Worm (Caenorhabditis elegans) whole organism, L3 larva: Measurements from ENCODE around the gene C50E3.9.

ENCODE experiments used
- R02D3.7 ChIP-seq: fragments of 150-350 bp; optimal IDR thresholded peaks from 2 replicates; lab custom pipeline; 2014; ENCODE audit warnings: missing biosample characterization, missing genetic modification characterization
- aly-2 ChIP-seq: fragments of 150-350 bp; optimal IDR thresholded peaks from 2 replicates; lab custom pipeline; 2014; ENCODE audit warnings: missing biosample characterization, missing genetic modification characterization
- ama-1 ChIP-seq: fragments of 150-350 bp; optimal IDR thresholded peaks from 2 replicates; lab custom pipeline; 2018
- ceh-16 ChIP-seq: sonication (generic microtip); optimal IDR thresholded peaks from 2 replicates; lab custom pipeline; 2017; ENCODE audit warnings: missing biosample characterization, missing genetic modification characterization
- ceh-9 ChIP-seq: sonication (generic microtip); optimal IDR thresholded peaks from 2 replicates; lab custom pipeline; 2018; ENCODE audit warnings: missing biosample characterization, missing genetic modification characterization
- elt-1 ChIP-seq: fragments of 150-350 bp; optimal IDR thresholded peaks from 2 replicates; lab custom pipeline; 2014; ENCODE audit warnings: missing biosample characterization, missing genetic modification characterization
- elt-2 ChIP-seq: sonication (generic microtip); optimal IDR thresholded peaks from 2 replicates; lab custom pipeline; 2016; ENCODE audit warnings: missing genetic modification reagents, mild to moderate bottlenecking, missing genetic modification characterization, missing compliant biosample characterization
- elt-3 ChIP-seq, 3 experiments: fragments of 150-350 bp in 1 of 3; sonication (generic microtip) in 2 of 3; optimal IDR thresholded peaks; 2 replicates in 2 of 3; 4 replicates in 1 of 3; lab custom pipeline; 2014 to 2017; ENCODE audit warnings: missing biosample characterization in 3 of 3, missing genetic modification characterization in 3 of 3
- eor-1 ChIP-seq, 2 experiments: fragments of 150-350 bp; optimal IDR thresholded peaks; 2 replicates each; lab custom pipeline; 2014 to 2018; ENCODE audit warnings: missing biosample characterization in 2 of 2, missing genetic modification characterization in 2 of 2
- fkh-2 ChIP-seq: fragments of 150-350 bp; optimal IDR thresholded peaks from 2 replicates; lab custom pipeline; 2014; ENCODE audit warnings: missing biosample characterization, missing genetic modification reagents, missing genetic modification characterization
- fos-1 ChIP-seq: fragments of 150-350 bp; optimal IDR thresholded peaks from 2 replicates; lab custom pipeline; 2014; ENCODE audit warnings: missing biosample characterization, missing genetic modification characterization
- hmg-11 ChIP-seq: sonication (generic microtip); optimal IDR thresholded peaks from 2 replicates; lab custom pipeline; 2016; ENCODE audit warnings: missing genetic modification characterization, missing compliant biosample characterization
- jun-1 ChIP-seq: fragments of 150-350 bp; optimal IDR thresholded peaks from 2 replicates; lab custom pipeline; 2014; ENCODE audit warnings: missing biosample characterization, missing genetic modification reagents, missing genetic modification characterization
- lin-39 ChIP-seq: fragments of 150-350 bp; optimal IDR thresholded peaks from 2 replicates; lab custom pipeline; 2018; ENCODE audit warnings: missing biosample characterization, missing genetic modification reagents, missing genetic modification characterization
- lsy-12 ChIP-seq: sonication (generic microtip); optimal IDR thresholded peaks from 2 replicates; lab custom pipeline; 2016; ENCODE audit warnings: mild to moderate bottlenecking, missing genetic modification characterization, missing compliant biosample characterization
- mdl-1 ChIP-seq: fragments of 150-350 bp; optimal IDR thresholded peaks from 2 replicates; lab custom pipeline; 2014; ENCODE audit warnings: missing biosample characterization, missing genetic modification characterization
- mml-1 ChIP-seq: fragments of 150-350 bp; sonication (generic microtip); optimal IDR thresholded peaks from 3 replicates; lab custom pipeline; 2014; ENCODE audit warnings: missing biosample characterization, missing genetic modification characterization
- nhr-23 ChIP-seq: fragments of 150-350 bp; optimal IDR thresholded peaks from 2 replicates; lab custom pipeline; 2014; ENCODE audit warnings: missing biosample characterization, missing genetic modification reagents, missing genetic modification characterization
- nhr-237 ChIP-seq: fragments of 150-350 bp; optimal IDR thresholded peaks from 2 replicates; lab custom pipeline; 2014; ENCODE audit warnings: missing biosample characterization, missing genetic modification characterization
- nhr-25 ChIP-seq: sonication (generic microtip); optimal IDR thresholded peaks from 2 replicates; lab custom pipeline; 2017; ENCODE audit warnings: missing biosample characterization, missing genetic modification characterization
- nhr-28 ChIP-seq: fragments of 150-350 bp; optimal IDR thresholded peaks from 2 replicates; lab custom pipeline; 2014; ENCODE audit warnings: missing biosample characterization, missing genetic modification characterization
- nhr-43 ChIP-seq: sonication (generic microtip); optimal IDR thresholded peaks from 2 replicates; lab custom pipeline; 2016; ENCODE audit warnings: mild to moderate bottlenecking, missing genetic modification characterization, missing compliant biosample characterization; ENCODE audit not compliant: poor library complexity, severe bottlenecking
- nhr-67 ChIP-seq: fragments of 150-350 bp; optimal IDR thresholded peaks from 2 replicates; lab custom pipeline; 2014; ENCODE audit warnings: missing biosample characterization, missing genetic modification characterization
- nhr-76 ChIP-seq: fragments of 150-350 bp; sonication (generic microtip); optimal IDR thresholded peaks from 5 replicates; lab custom pipeline; 2014; ENCODE audit warnings: missing biosample characterization, missing genetic modification characterization
- nhr-77 ChIP-seq: fragments of 150-350 bp; optimal IDR thresholded peaks from 2 replicates; lab custom pipeline; 2014; ENCODE audit warnings: missing biosample characterization, missing genetic modification characterization
- pha-4 ChIP-seq: fragments of 150-350 bp; optimal IDR thresholded peaks from 2 replicates; lab custom pipeline; 2014; ENCODE audit warnings: missing biosample characterization, missing genetic modification reagents, missing genetic modification characterization
- sea-2 ChIP-seq: fragments of 150-350 bp; sonication (generic microtip); optimal IDR thresholded peaks from 4 replicates; lab custom pipeline; 2014; ENCODE audit warnings: missing biosample characterization, missing genetic modification reagents, missing genetic modification characterization
- skn-1 ChIP-seq: fragments of 150-350 bp; optimal IDR thresholded peaks from 2 replicates; lab custom pipeline; 2014; ENCODE audit warnings: missing biosample characterization, missing genetic modification characterization
- unc-39 ChIP-seq: sonication (generic microtip); optimal IDR thresholded peaks from 4 replicates; lab custom pipeline; 2017; ENCODE audit warnings: missing biosample characterization, missing genetic modification characterization
- unc-62 ChIP-seq: fragments of 150-350 bp; sonication (generic microtip); optimal IDR thresholded peaks from 4 replicates; lab custom pipeline; 2014; ENCODE audit warnings: missing biosample characterization, missing genetic modification reagents, missing genetic modification characterization
- zag-1 ChIP-seq: fragments of 150-350 bp; optimal IDR thresholded peaks from 2 replicates; lab custom pipeline; 2014; ENCODE audit warnings: missing biosample characterization, missing genetic modification characterization
- ztf-11 ChIP-seq: fragments of 150-350 bp; optimal IDR thresholded peaks from 2 replicates; lab custom pipeline; 2014; ENCODE audit warnings: missing biosample characterization, missing genetic modification characterization
- ztf-4 ChIP-seq: fragments of 150-350 bp; optimal IDR thresholded peaks from 2 replicates; lab custom pipeline; 2014; ENCODE audit warnings: missing biosample characterization, missing genetic modification characterization

Gene C50E3.9

DNA sequence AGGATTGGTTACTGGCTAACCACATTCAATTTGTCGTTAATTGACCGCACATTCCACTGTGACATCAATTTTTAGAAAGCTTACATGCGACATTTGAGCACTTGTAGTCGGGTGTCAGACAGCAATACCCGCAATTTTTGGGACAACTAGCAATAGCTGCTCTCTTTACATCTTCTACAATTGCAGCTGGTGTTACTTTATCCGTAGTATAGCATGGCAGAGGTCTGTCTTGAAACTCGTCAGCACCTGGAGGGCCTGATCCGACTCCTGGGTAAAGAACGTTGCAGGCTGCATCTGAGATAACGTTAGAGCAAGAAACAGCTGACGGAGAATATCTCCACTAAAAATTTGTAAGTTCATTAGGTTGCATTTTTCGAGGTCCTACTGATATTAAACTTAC is 39.3 kb upstream of the C50E3.9 start:
- TF ChIP-seq ceh-16 (no peak), R02D3.7 (tag; lab: Kevin White, UChicago) (no peak), eor-1 (tag; optimal IDR thresholded peaks at IDR 0.05; lab: Kevin White, UChicago) (no peak), nhr-67 (no peak), nhr-28 (tag; lab: Kevin White, UChicago) (no peak), unc-62 (GFP tag; lab: Kevin White, UChicago) (no peak), ama-1 (lab: Kevin White, UChicago) (no peak), ztf-11 (tag; lab: Kevin White, UChicago) (no peak), jun-1 (tag; lab: Kevin White, UChicago) (no peak), nhr-237 (tag; lab: Kevin White, UChicago) (no peak), nhr-23 (no peak), fkh-2 (tag; lab: Kevin White, UChicago) (no peak), unc-39 (tag; lab: Kevin White, UChicago) (no peak), fos-1 (no peak), elt-3 (tag; optimal IDR thresholded peaks at IDR 0.05; lab: Kevin White, UChicago) (no peak), sea-2 (no peak), mml-1 (tag; lab: Kevin White, UChicago) (no peak), lsy-12 (no peak), ztf-4 (tag; lab: Kevin White, UChicago) (no peak), mdl-1 (tag; lab: Kevin White, UChicago) (no peak)

DNA sequence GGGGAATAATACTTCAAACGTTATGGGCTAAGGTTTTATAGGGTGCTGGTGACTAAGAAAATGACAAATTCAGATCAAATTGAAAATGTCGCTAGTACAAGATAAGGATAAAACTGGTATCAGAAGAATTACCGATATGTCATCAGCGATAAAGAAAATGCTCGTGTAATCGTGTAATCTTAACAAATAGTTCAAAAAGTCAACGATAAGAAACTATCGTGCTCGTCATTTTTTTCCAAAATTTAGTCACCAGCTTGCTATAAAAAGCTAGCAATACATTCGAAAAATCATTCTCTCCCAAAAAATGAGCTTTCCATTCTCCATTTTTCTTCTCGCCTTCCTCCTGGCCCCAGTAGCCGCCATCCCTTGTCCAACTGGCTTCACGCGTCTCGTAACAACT is 37.8 kb upstream of the C50E3.9 start, which contains the start of gene clec-45:
TSS of gene clec-45 (plus strand) at position 301 of the 400 bp plus-strand sequence.
- TF ChIP-seq nhr-76 (tag; lab: Kevin White, UChicago): no peak
- no peak for TF ChIP-seq ama-1 (lab: Kevin White, UChicago)
- TF ChIP-seq, all 47 proteins: peak for 0

DNA sequence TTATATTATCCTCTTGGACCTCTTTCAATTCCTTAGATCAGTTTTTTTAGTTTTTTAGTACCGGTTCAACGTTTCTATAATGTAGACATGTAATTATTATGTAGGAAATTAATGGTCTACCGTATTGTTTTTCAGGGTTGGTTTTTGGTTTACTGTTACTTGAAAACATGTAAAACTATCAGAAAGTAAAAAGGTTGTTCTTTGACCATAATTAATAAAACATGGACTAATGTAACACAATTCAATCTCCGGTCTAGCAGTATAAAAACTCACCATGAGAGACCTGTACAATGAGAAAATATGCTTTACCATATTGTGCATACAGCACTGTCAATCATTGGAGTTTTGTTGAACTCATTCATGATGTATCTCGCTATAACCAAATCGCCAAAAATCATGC is 35.4 kb upstream of the C50E3.9 start, which contains the start of gene srd-29:
TSS of gene srd-29 (plus strand) at position 301 of the 400 bp plus-strand sequence.
- TF ChIP-seq elt-1 (tag; lab: Kevin White, UChicago) (no peak), elt-2 (no peak), mdl-1 (tag; lab: Kevin White, UChicago) (no peak), unc-39 (tag; lab: Kevin White, UChicago) (no peak)

DNA sequence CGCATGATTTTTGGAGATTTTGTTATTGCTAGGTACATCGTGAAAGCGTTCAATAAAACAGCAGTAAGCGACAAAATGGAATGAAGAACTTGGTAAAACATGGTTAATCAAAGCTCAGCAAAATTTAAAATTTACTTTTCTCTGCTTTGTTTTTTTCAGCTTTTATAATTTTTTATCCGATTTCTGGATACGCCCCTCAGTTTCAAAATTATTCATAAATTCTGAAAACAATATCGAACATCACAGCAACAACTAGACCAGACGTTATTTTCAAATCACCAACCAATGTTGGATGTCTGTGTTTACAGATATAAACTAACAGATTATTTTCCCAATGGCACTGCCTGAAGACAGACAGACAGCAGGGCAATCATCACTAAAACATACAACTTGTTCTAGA is 34.6 kb upstream of the C50E3.9 start, which contains the start of gene srd-31:
TSS of gene srd-31 (minus strand) at position 101 of the 400 bp plus-strand sequence.
- TF ChIP-seq nhr-25 (tag; lab: Kevin White, UChicago) (no peak), hmg-11 (tag; lab: Kevin White, UChicago) (no peak), elt-3 (tag; optimal IDR thresholded peaks at IDR 0.05; lab: Kevin White, UChicago) (no peak), unc-39 (tag; lab: Kevin White, UChicago) (no peak), mdl-1 (tag; lab: Kevin White, UChicago) (no peak), nhr-43 (tag; lab: Kevin White, UChicago) (no peak), ztf-11 (tag; lab: Kevin White, UChicago) (no peak), pha-4 (tag; lab: Kevin White, UChicago) (no peak), unc-62 (GFP tag; lab: Kevin White, UChicago) (no peak), nhr-23 (no peak)

DNA sequence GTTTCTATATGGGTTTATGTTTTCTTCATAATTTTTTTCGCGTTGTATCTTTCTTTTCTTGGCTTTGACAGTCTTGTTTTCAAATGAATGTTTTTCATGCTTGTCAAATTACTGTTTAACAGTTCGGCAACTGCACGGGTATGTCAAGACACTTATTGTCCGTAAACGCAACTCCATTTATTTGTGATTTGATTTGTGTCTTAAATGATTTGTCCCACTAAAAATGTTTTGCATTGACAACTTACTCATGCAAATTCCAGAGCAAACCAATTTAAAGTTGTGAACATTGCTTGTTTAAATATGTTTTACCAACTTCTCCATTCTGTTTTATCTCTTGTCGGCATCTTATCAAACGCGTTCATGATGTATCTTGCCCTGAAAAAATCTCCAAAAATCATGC is 31.7 kb upstream of the C50E3.9 start, which contains the start of gene srd-25:
TSS of gene srd-25 (plus strand) at position 301 of the 400 bp plus-strand sequence.
- no peak for TF ChIP-seq sea-2
- no peak for TF ChIP-seq unc-62 (GFP tag; lab: Kevin White, UChicago)
- no peak for TF ChIP-seq mdl-1 (tag; lab: Kevin White, UChicago)
- TF ChIP-seq elt-1 (tag; lab: Kevin White, UChicago): no peak
- TF ChIP-seq nhr-237 (tag; lab: Kevin White, UChicago): no peak
- no peak for TF ChIP-seq pha-4 (tag; lab: Kevin White, UChicago)
- TF ChIP-seq ama-1 (lab: Kevin White, UChicago): no peak
- TF ChIP-seq aly-2 (tag; lab: Kevin White, UChicago): no peak
- no peak for TF ChIP-seq ztf-11 (tag; lab: Kevin White, UChicago)
- no peak for TF ChIP-seq nhr-23
- TF ChIP-seq elt-2: no peak
- no peak for TF ChIP-seq nhr-77 (tag; lab: Kevin White, UChicago)
- no peak for TF ChIP-seq elt-3 (tag; optimal IDR thresholded peaks at IDR 0.05; lab: Kevin White, UChicago)
- no peak for TF ChIP-seq eor-1 (tag; optimal IDR thresholded peaks at IDR 0.05; lab: Kevin White, UChicago)
- TF ChIP-seq zag-1 (tag; lab: Kevin White, UChicago): no peak

DNA sequence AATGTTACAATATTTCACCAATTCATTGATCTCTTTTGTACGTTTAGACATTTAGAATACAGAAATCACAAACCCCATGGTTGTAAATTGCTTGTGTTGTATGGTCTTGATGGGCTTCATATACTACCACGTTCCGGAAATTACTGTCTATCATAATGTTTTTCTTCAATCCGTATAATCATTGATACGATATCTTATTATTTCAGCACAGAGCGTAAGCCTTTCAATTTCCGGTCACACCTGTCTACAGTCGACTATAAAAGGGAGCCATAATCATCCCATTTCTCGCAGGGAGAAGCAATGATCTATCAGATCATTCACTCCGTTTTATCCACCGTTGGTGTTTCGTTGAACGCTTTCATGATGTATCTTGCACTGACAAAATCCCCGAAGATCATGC is 29.5 kb upstream of the C50E3.9 start, which contains the start of gene srd-30:
TSS of gene srd-30 (plus strand) at position 301 of the 400 bp plus-strand sequence.
- TF ChIP-seq skn-1 (tag; lab: Kevin White, UChicago): no peak
- TF ChIP-seq jun-1 (tag; lab: Kevin White, UChicago): no peak
- TF ChIP-seq ceh-9 (tag; lab: Kevin White, UChicago): no peak
- no peak for TF ChIP-seq mdl-1 (tag; lab: Kevin White, UChicago)
- no peak for TF ChIP-seq zag-1 (tag; lab: Kevin White, UChicago)
- no peak for TF ChIP-seq lin-39 (tag; lab: Kevin White, UChicago)
- TF ChIP-seq nhr-67: no peak
- TF ChIP-seq aly-2 (tag; lab: Kevin White, UChicago): no peak
- TF ChIP-seq elt-3 (tag; optimal IDR thresholded peaks at IDR 0.05; lab: Kevin White, UChicago): no peak
- no peak for TF ChIP-seq nhr-43 (tag; lab: Kevin White, UChicago)
- TF ChIP-seq nhr-23: no peak
- TF ChIP-seq, all 47 proteins: peak for 0
